Fruit fly (Drosophila melanogaster) whole organism: ENCODE data around the gene Kcmf1.

ENCODE experiments used
- CG8478 ChIP-seq: fragments of >200 bp; optimal IDR thresholded peaks from 2 replicates; lab custom pipeline; 2018; ENCODE audit warnings: inconsistent platforms
- Dll ChIP-seq: fragments of >200 bp; optimal IDR thresholded peaks from 2 replicates; lab custom pipeline; 2017
- pan ChIP-seq: fragments of >200 bp; optimal IDR thresholded peaks from 2 replicates; lab custom pipeline; 2017
- usp ChIP-seq: fragments of >200 bp; optimal IDR thresholded peaks from 2 replicates; lab custom pipeline; 2017; ENCODE audit warnings: missing biosample characterization, missing genetic modification characterization, mixed read lengths

DNA sequence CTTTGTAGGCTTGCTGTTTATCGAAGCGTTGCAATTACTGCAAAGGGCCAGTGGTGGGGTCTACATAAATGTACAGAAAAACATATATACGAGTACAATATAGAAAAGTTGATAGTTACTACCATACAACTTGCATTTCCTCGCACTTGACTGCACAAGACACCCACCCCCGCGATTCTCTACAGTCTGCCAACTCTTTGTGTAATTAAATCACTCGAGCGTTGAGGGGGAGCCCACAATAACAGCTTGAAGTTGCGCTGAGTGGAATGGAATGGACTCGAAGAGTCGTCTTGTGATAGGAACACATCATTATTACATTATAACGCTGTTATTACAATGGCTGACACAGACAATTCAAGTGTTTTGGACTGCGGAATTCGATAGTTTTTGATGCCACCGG, 14.7 kb upstream of the Kcmf1 start:
- TF ChIP-seq usp (GFP tag; lab: Kevin White, UChicago) (no peak), Dll (lab: Kevin White, UChicago) (no peak), CG8478 (lab: Kevin White, UChicago) (no peak), pan (lab: Kevin White, UChicago) (no peak)
